Fruit fly (Drosophila melanogaster) whole organism, adult: ENCODE data around the gene Polr1E.

ENCODE experiments used
- CG11617 ChIP-seq: fragments of 200-800 bp; sonication (Bioruptor generic); optimal IDR thresholded peaks from 2 replicates; lab custom pipeline; 2017; ENCODE audit warnings: mild to moderate bottlenecking, missing biosample characterization, missing genetic modification reagents, missing genetic modification characterization
- CG33017 ChIP-seq: fragments of 200-800 bp; sonication (Bioruptor generic); optimal IDR thresholded peaks from 2 replicates; lab custom pipeline; 2018; ENCODE audit warnings: missing biosample characterization, mild to moderate bottlenecking, missing genetic modification characterization, moderate library complexity
- CG7101 ChIP-seq: fragments of 200-800 bp; sonication (Bioruptor generic); optimal IDR thresholded peaks from 2 replicates; lab custom pipeline; 2018; ENCODE audit warnings: missing biosample characterization, mild to moderate bottlenecking, missing genetic modification characterization, moderate library complexity
- Clk ChIP-seq: fragments of 200-800 bp; sonication (Bioruptor generic); optimal IDR thresholded peaks from 2 replicates; lab custom pipeline; 2017; ENCODE audit warnings: missing biosample characterization, missing genetic modification characterization
- Crg-1 ChIP-seq: fragments of 200-800 bp; sonication (Bioruptor generic); optimal IDR thresholded peaks from 2 replicates; lab custom pipeline; 2016; ENCODE audit warnings: missing biosample characterization, missing genetic modification characterization
- Hr96 ChIP-seq: fragments of 200-800 bp; sonication (Bioruptor generic); optimal IDR thresholded peaks from 2 replicates; lab custom pipeline; 2016; ENCODE audit warnings: missing biosample characterization, missing genetic modification characterization
- Mnt ChIP-seq: fragments of 200-800 bp; sonication (Bioruptor generic); optimal IDR thresholded peaks from 2 replicates; lab custom pipeline; 2016; ENCODE audit warnings: missing biosample characterization, mild to moderate bottlenecking, missing genetic modification characterization
- cic ChIP-seq: fragments of 200-800 bp; sonication (Bioruptor generic); optimal IDR thresholded peaks from 2 replicates; lab custom pipeline; 2017; ENCODE audit warnings: missing biosample characterization, mild to moderate bottlenecking, missing genetic modification characterization, moderate library complexity
- cnc ChIP-seq, 2 experiments: fragments of >200 bp; optimal IDR thresholded peaks; 2 replicates each; lab custom pipeline; 2017
- kay ChIP-seq: fragments of 200-800 bp; sonication (Bioruptor generic); peaks from one replicate; lab custom pipeline; 2016; ENCODE audit warnings: missing biosample characterization, missing genetic modification characterization, borderline replicate concordance
- ovo ChIP-seq: fragments of 200-800 bp; sonication (Bioruptor generic); optimal IDR thresholded peaks from 2 replicates; lab custom pipeline; 2016; ENCODE audit warnings: missing biosample characterization, missing genetic modification characterization
- pad ChIP-seq: fragments of 200-800 bp; sonication (Bioruptor generic); optimal IDR thresholded peaks from 3 replicates; lab custom pipeline; 2017; ENCODE audit warnings: missing biosample characterization, missing genetic modification characterization, mild to moderate bottlenecking, moderate library complexity, missing genetic modification reagents
- tj ChIP-seq: fragments of 200-800 bp; sonication (Bioruptor generic); optimal IDR thresholded peaks from 3 replicates; lab custom pipeline; 2017; ENCODE audit warnings: missing biosample characterization, mild to moderate bottlenecking, missing genetic modification characterization, moderate library complexity
- toe ChIP-seq: fragments of 200-800 bp; sonication (Bioruptor generic); optimal IDR thresholded peaks from 2 replicates; lab custom pipeline; 2016; ENCODE audit warnings: missing biosample characterization, missing genetic modification characterization

- TF ChIP-seq CG33017 (tag; lab: Kevin White, UChicago) = peak; percentile 18
- TF ChIP-seq ovo (GFP tag; lab: Kevin White, UChicago) = no peak
- no peak for TF ChIP-seq Hr96 (GFP tag; lab: Kevin White, UChicago)
- TF ChIP-seq Mnt = peak; percentile 12
- TF ChIP-seq cnc (optimal IDR thresholded peaks at IDR 0.05; lab: Kevin White, UChicago) = no peak
- TF ChIP-seq kay (GFP tag; lab: Kevin White, UChicago) = peak; percentile 34
- TF ChIP-seq CG11617 = no peak
- TF ChIP-seq pad (GFP tag; lab: Kevin White, UChicago) = no peak
- peak; percentile 1 for TF ChIP-seq cic (GFP tag; lab: Kevin White, UChicago)
- TF ChIP-seq toe = no peak
- TF ChIP-seq Clk = no peak
- TF ChIP-seq tj (GFP tag; lab: Kevin White, UChicago) = no peak
- TF ChIP-seq Crg-1 (GFP tag; lab: Kevin White, UChicago) = no peak
- no peak for TF ChIP-seq CG7101 (tag; lab: Kevin White, UChicago)
Measured at dm6 chr3R:18279494-18279893, 22.0 kb downstream of the Polr1E start, which contains the start of gene CG7142.
